Fruit fly (Drosophila melanogaster) whole organism, embryonic: Measurements from ENCODE around the gene CG4593.

Experiments used
- ATbp ChIP-seq: fragments of 200-800 bp; sonication (Bioruptor generic); optimal IDR thresholded peaks from 2 replicates; lab custom pipeline; 2017; ENCODE audit warnings: missing biosample characterization, mild to moderate bottlenecking, missing genetic modification characterization, missing genetic modification reagents
- Awh ChIP-seq: fragments of 200-800 bp; sonication (Bioruptor generic); IDR thresholded peaks from 2 replicates; pipeline ENCODE4, ENCODE4 v1.3.6; 2022; ENCODE audit warnings: missing biosample characterization, missing genetic modification characterization
- Bgb ChIP-seq: fragments of 200-800 bp; sonication (Bioruptor generic); IDR thresholded peaks from 2 replicates; pipeline ENCODE4 v1.3.6; 2022; ENCODE audit warnings: missing biosample characterization, missing genetic modification characterization; ENCODE audit not compliant: partially characterized antibody
- CG1024 ChIP-seq: fragments of 200-800 bp; sonication (Bioruptor generic); IDR thresholded peaks from 2 replicates; pipeline ENCODE4 v1.3.6; 2022; ENCODE audit warnings: missing biosample characterization, missing genetic modification characterization
- CG11456 ChIP-seq: fragments of 200-800 bp; sonication (Bioruptor generic); IDR thresholded peaks from 3 replicates; pipeline ENCODE4 v1.3.6; 2022; ENCODE audit warnings: missing biosample characterization, missing genetic modification characterization
- CG12236 ChIP-seq: fragments of 200-800 bp; sonication (Bioruptor generic); optimal IDR thresholded peaks from 2 replicates; lab custom pipeline; 2016; ENCODE audit warnings: missing biosample characterization, missing genetic modification characterization
- CG13424 ChIP-seq: fragments of 200-800 bp; sonication (Bioruptor generic); optimal IDR thresholded peaks from 2 replicates; lab custom pipeline; 2019; ENCODE audit warnings: missing biosample characterization, mild to moderate bottlenecking, missing genetic modification characterization, moderate library complexity
- CG14710 ChIP-seq: fragments of 200-800 bp; sonication (Bioruptor generic); optimal IDR thresholded peaks from 3 replicates; lab custom pipeline; 2019; ENCODE audit warnings: missing biosample characterization, mild to moderate bottlenecking, missing genetic modification characterization, moderate library complexity
- CG15514 ChIP-seq: fragments of 200-800 bp; sonication (Bioruptor generic); optimal IDR thresholded peaks from 3 replicates; lab custom pipeline; 2017; ENCODE audit warnings: missing biosample characterization, missing genetic modification characterization, mild to moderate bottlenecking, moderate library complexity, missing genetic modification reagents
- CG18476 ChIP-seq: fragments of 200-800 bp; sonication (Bioruptor generic); optimal IDR thresholded peaks from 2 replicates; lab custom pipeline; 2016; ENCODE audit warnings: missing biosample characterization, mild to moderate bottlenecking, missing genetic modification characterization
- CG2678 ChIP-seq: fragments of 200-800 bp; sonication (Bioruptor generic); optimal IDR thresholded peaks from 3 replicates; lab custom pipeline; 2019; ENCODE audit warnings: missing biosample characterization, mild to moderate bottlenecking, missing genetic modification characterization, moderate library complexity
- CG2889 ChIP-seq: fragments of 200-800 bp; sonication (Bioruptor generic); IDR thresholded peaks from 3 replicates; pipeline ENCODE4 v1.3.6; 2022; ENCODE audit warnings: missing biosample characterization, missing genetic modification characterization
- CG31388 ChIP-seq: fragments of 200-800 bp; sonication (Bioruptor generic); optimal IDR thresholded peaks from 2 replicates; lab custom pipeline; 2016; ENCODE audit warnings: missing biosample characterization, missing genetic modification characterization
- CG3995 ChIP-seq: fragments of 200-800 bp; sonication (Bioruptor generic); optimal IDR thresholded peaks from 3 replicates; lab custom pipeline; 2016; ENCODE audit warnings: missing biosample characterization, missing genetic modification characterization
- CG4854 ChIP-seq: fragments of 200-800 bp; sonication (Bioruptor generic); optimal IDR thresholded peaks from 2 replicates; lab custom pipeline; 2016; ENCODE audit warnings: missing biosample characterization, missing genetic modification characterization, inconsistent platforms
- CG7271 ChIP-seq: fragments of 200-800 bp; sonication (Bioruptor generic); optimal IDR thresholded peaks from 2 replicates; lab custom pipeline; 2018; ENCODE audit warnings: missing biosample characterization, mild to moderate bottlenecking, missing genetic modification characterization, moderate library complexity
- CG8089 ChIP-seq: fragments of 200-800 bp; sonication (Bioruptor generic); optimal IDR thresholded peaks from 3 replicates; lab custom pipeline; 2016; ENCODE audit warnings: missing biosample characterization, missing genetic modification characterization
- CG8765 ChIP-seq: fragments of 200-800 bp; sonication (Bioruptor generic); IDR thresholded peaks from 2 replicates; pipeline ENCODE4 v1.3.6; 2022; ENCODE audit warnings: missing biosample characterization, missing genetic modification characterization
- CG9797 ChIP-seq: fragments of 200-800 bp; sonication (Bioruptor generic); optimal IDR thresholded peaks from 3 replicates; lab custom pipeline; 2018; ENCODE audit warnings: missing biosample characterization, mild to moderate bottlenecking, missing genetic modification characterization
- Camta ChIP-seq: fragments of 200-800 bp; sonication (Bioruptor generic); optimal IDR thresholded peaks from 2 replicates; lab custom pipeline; 2016; ENCODE audit warnings: missing biosample characterization, missing genetic modification characterization
- CoRest ChIP-seq: fragments of 200-800 bp; sonication (Bioruptor generic); optimal IDR thresholded peaks from 3 replicates; lab custom pipeline; 2018; ENCODE audit warnings: missing biosample characterization, mild to moderate bottlenecking, missing genetic modification characterization, moderate library complexity
- D19A ChIP-seq: fragments of 200-800 bp; optimal IDR thresholded peaks from 3 replicates; lab custom pipeline; 2019; ENCODE audit warnings: missing biosample characterization, mild to moderate bottlenecking, missing genetic modification characterization, moderate library complexity
- Dref ChIP-seq: fragments of 200-800 bp; sonication (Bioruptor generic); IDR thresholded peaks from 2 replicates; pipeline ENCODE4 v1.3.6; 2022; ENCODE audit warnings: missing biosample characterization, missing genetic modification characterization
- Hr51 ChIP-seq, 2 experiments: fragments of 200-800 bp; sonication (Bioruptor generic); optimal IDR thresholded peaks; 2 replicates in 1 of 2; 3 replicates in 1 of 2; lab custom pipeline; 2016 to 2018; ENCODE audit warnings: missing biosample characterization in 2 of 2, missing genetic modification characterization in 2 of 2, mild to moderate bottlenecking in 1 of 2, moderate library complexity in 1 of 2
- Lhr ChIP-seq: fragments of 200-800 bp; sonication (Bioruptor generic); optimal IDR thresholded peaks from 3 replicates; lab custom pipeline; 2017; ENCODE audit warnings: mild to moderate bottlenecking, missing biosample characterization, missing genetic modification reagents, missing genetic modification characterization
- Lim3 ChIP-seq: fragments of 200-800 bp; sonication (Bioruptor generic); IDR thresholded peaks from 2 replicates; pipeline ENCODE4 v1.3.6; 2022; ENCODE audit warnings: missing biosample characterization, missing genetic modification characterization
- NK7.1 ChIP-seq: fragments of 200-800 bp; sonication (Bioruptor generic); optimal IDR thresholded peaks from 3 replicates; lab custom pipeline; 2016; ENCODE audit warnings: missing biosample characterization, missing genetic modification characterization
- Neu2 ChIP-seq: fragments of 200-800 bp; sonication (Bioruptor generic); optimal IDR thresholded peaks from 3 replicates; lab custom pipeline; 2016; ENCODE audit warnings: missing biosample characterization, missing genetic modification characterization, borderline replicate concordance
- Nf-YA ChIP-seq: fragments of 200-800 bp; sonication (Bioruptor generic); IDR thresholded peaks from 2 replicates; pipeline ENCODE4 v1.3.6; 2022; ENCODE audit warnings: missing biosample characterization, missing genetic modification characterization
- Pdp1 ChIP-seq, 2 experiments: fragments of 200-800 bp; sonication (Bioruptor generic); optimal IDR thresholded peaks; 3 replicates each; lab custom pipeline; 2016; ENCODE audit warnings: missing biosample characterization in 2 of 2, missing genetic modification characterization in 2 of 2, mild to moderate bottlenecking in 1 of 2, moderate library complexity in 1 of 2
- Sin3A ChIP-seq: fragments of >200 bp; optimal IDR thresholded peaks from 2 replicates; lab custom pipeline; 2018
- az2 ChIP-seq: fragments of 200-800 bp; sonication (Bioruptor generic); optimal IDR thresholded peaks from 3 replicates; lab custom pipeline; 2016; ENCODE audit warnings: missing biosample characterization, missing genetic modification characterization
- bbx ChIP-seq: fragments of 200-800 bp; sonication (Bioruptor generic); IDR thresholded peaks from 2 replicates; pipeline ENCODE4 v1.3.6; 2022; ENCODE audit warnings: missing biosample characterization, missing genetic modification characterization; ENCODE audit not compliant: partially characterized antibody
- caup ChIP-seq: fragments of 200-800 bp; sonication (Bioruptor generic); optimal IDR thresholded peaks from 3 replicates; lab custom pipeline; 2017; ENCODE audit warnings: missing biosample characterization, mild to moderate bottlenecking, missing genetic modification characterization, moderate library complexity; ENCODE audit not compliant: severe bottlenecking
- ems ChIP-seq: fragments of 200-800 bp; sonication (Bioruptor generic); optimal IDR thresholded peaks from 3 replicates; lab custom pipeline; 2016; ENCODE audit warnings: missing biosample characterization, missing genetic modification characterization
- grn ChIP-seq: fragments of 200-800 bp; sonication (Bioruptor generic); optimal IDR thresholded peaks from 3 replicates; lab custom pipeline; 2017; ENCODE audit warnings: missing biosample characterization, missing genetic modification characterization
- gro ChIP-seq: fragments of 200-800 bp; sonication (Bioruptor generic); optimal IDR thresholded peaks from 2 replicates; lab custom pipeline; 2016; ENCODE audit warnings: missing biosample characterization, missing genetic modification characterization
- gsb ChIP-seq: fragments of 200-800 bp; sonication (Bioruptor generic); IDR thresholded peaks from 2 replicates; pipeline ENCODE4 v1.3.6; 2022; ENCODE audit warnings: missing biosample characterization, missing genetic modification characterization
- hth ChIP-seq: fragments of >200 bp; optimal IDR thresholded peaks from 2 replicates; lab custom pipeline; 2017; ENCODE audit warnings: inconsistent platforms
- mam ChIP-seq: fragments of 200-800 bp; sonication (Bioruptor generic); optimal IDR thresholded peaks from 3 replicates; lab custom pipeline; 2016; ENCODE audit warnings: missing biosample characterization, missing genetic modification characterization
- mirr ChIP-seq: fragments of 200-800 bp; sonication (Bioruptor generic); optimal IDR thresholded peaks from 3 replicates; lab custom pipeline; 2018; ENCODE audit warnings: missing biosample characterization, mild to moderate bottlenecking, missing genetic modification characterization
- onecut ChIP-seq: fragments of 200-800 bp; sonication (Bioruptor generic); IDR thresholded peaks from 2 replicates; pipeline ENCODE4 v1.3.6; 2022; ENCODE audit warnings: missing biosample characterization, missing genetic modification characterization
- prd ChIP-seq, 3 experiments: fragments of >200 bp in 2 of 3; fragments of 200-800 bp in 1 of 3; sonication (Bioruptor generic) in 1 of 3; optimal IDR thresholded peaks in 2 of 3; IDR thresholded peaks in 1 of 3; 2 replicates in 2 of 3; 3 replicates in 1 of 3; pipeline versions ENCODE4 v1.3.6 to Lab custom; 2017 to 2022; ENCODE audit warnings: missing biosample characterization in 1 of 3, missing genetic modification characterization in 1 of 3
- ro ChIP-seq: fragments of 200-800 bp; sonication (Bioruptor generic); IDR thresholded peaks from 2 replicates; pipeline ENCODE4 v1.3.6; 2022; ENCODE audit warnings: missing biosample characterization, missing genetic modification characterization
- sd ChIP-seq: fragments of 200-800 bp; sonication (Bioruptor generic); optimal IDR thresholded peaks from 3 replicates; lab custom pipeline; 2018; ENCODE audit warnings: missing biosample characterization, mild to moderate bottlenecking, missing genetic modification characterization, moderate library complexity
- stwl ChIP-seq: fragments of 200-800 bp; sonication (Bioruptor generic); optimal IDR thresholded peaks from 3 replicates; lab custom pipeline; 2018; ENCODE audit warnings: missing biosample characterization, mild to moderate bottlenecking, missing genetic modification characterization, moderate library complexity
- vfl ChIP-seq: fragments of 200-800 bp; sonication (Bioruptor generic); optimal IDR thresholded peaks from 2 replicates; lab custom pipeline; 2016; ENCODE audit warnings: missing biosample characterization, missing genetic modification characterization
- zen ChIP-seq: fragments of 200-800 bp; sonication (Bioruptor generic); optimal IDR thresholded peaks from 3 replicates; lab custom pipeline; 2018; ENCODE audit warnings: missing biosample characterization, mild to moderate bottlenecking, missing genetic modification characterization, moderate library complexity

Gene CG4593

dm6 chrX:7013320-7014214, at the start of gene CG4593, which contains the start of gene CG3032 (continued):
- peak; percentile 69 for TF ChIP-seq zen
- TF ChIP-seq CG13424 (tag; lab: Kevin White, UChicago): peak; percentile 77
- TF ChIP-seq Camta: peak; percentile 53
- no peak for TF ChIP-seq Sin3A (lab: Kevin White, UChicago)
- TF ChIP-seq gro (GFP tag; lab: Kevin White, UChicago): peak; percentile 72
- peak; percentile 68 for TF ChIP-seq CG9797 (GFP tag; lab: Kevin White, UChicago)
- TF ChIP-seq CG18476 (GFP tag; lab: Kevin White, UChicago): peak; percentile 69
- no peak for TF ChIP-seq Neu2 (GFP tag; lab: Kevin White, UChicago)
- TF ChIP-seq mirr (GFP tag; lab: Kevin White, UChicago): peak; percentile 17
- TF ChIP-seq Pdp1 (GFP tag; optimal IDR thresholded peaks at IDR 0.05; lab: Kevin White, UChicago): peak; percentile 75 to 80
- TF ChIP-seq NK7.1 (GFP tag; lab: Kevin White, UChicago): peak; percentile 56
- peak; percentile 56 for TF ChIP-seq vfl (GFP tag; lab: Kevin White, UChicago)
- TF ChIP-seq Lhr (GFP tag; lab: Kevin White, UChicago): peak; percentile 35
- TF ChIP-seq onecut: peak; percentile 19; the same call in 1 of the 2 replicates
- TF ChIP-seq prd (optimal IDR thresholded peaks at IDR 0.05; lab: Kevin White, UChicago): no peak
- peak; percentile 94 for TF ChIP-seq prd (GFP tag; IDR thresholded peaks at IDR 0.05; lab: Robert Waterston, UW)
- TF ChIP-seq CG2678 (tag; lab: Kevin White, UChicago): peak; percentile 86
- no peak for TF ChIP-seq hth (lab: Kevin White, UChicago)
- TF ChIP-seq CG15514 (GFP tag; lab: Kevin White, UChicago): peak; percentile 79
- TF ChIP-seq ems: peak; percentile 69
- peak; percentile 87 for TF ChIP-seq CG11456
- peak; percentile 89 for TF ChIP-seq mam (GFP tag; lab: Kevin White, UChicago)
- TF ChIP-seq CG8089 (GFP tag; lab: Kevin White, UChicago): peak; percentile 14
- peak; percentile 38 for TF ChIP-seq Dref (GFP tag; lab: Robert Waterston, UW)
- peak; percentile 94 for TF ChIP-seq sd (tag; lab: Kevin White, UChicago)
- TF ChIP-seq caup (GFP tag; lab: Kevin White, UChicago): peak; percentile 70
- TF ChIP-seq CG8765 (GFP tag; lab: Robert Waterston, UW): peak; percentile 75; the same call in 1 of the 2 replicates
- peak; percentile 64 for TF ChIP-seq CG1024
- TF ChIP-seq CG2889 (GFP tag; lab: Robert Waterston, UW): peak; percentile 87
- peak; percentile 58 for TF ChIP-seq D19A (tag; lab: Kevin White, UChicago)
- peak; percentile 68 for TF ChIP-seq CG14710 (tag; lab: Kevin White, UChicago)
- peak; percentile 41 for TF ChIP-seq stwl (tag; lab: Kevin White, UChicago)
- peak; percentile 61 for TF ChIP-seq CG4854 (GFP tag; lab: Kevin White, UChicago)
- TF ChIP-seq CG31388 (GFP tag; lab: Kevin White, UChicago): peak; percentile 56
- peak; percentile 4 for TF ChIP-seq CG12236 (GFP tag; lab: Kevin White, UChicago)
- no peak for TF ChIP-seq CG7271 (tag; lab: Kevin White, UChicago)
- TF ChIP-seq grn (GFP tag; lab: Kevin White, UChicago): no peak
- peak; percentile 63 for TF ChIP-seq ATbp (GFP tag; lab: Kevin White, UChicago)
- TF ChIP-seq Awh (GFP tag; lab: Robert Waterston, UW): peak; percentile 85
- peak; percentile 87 for TF ChIP-seq gsb (GFP tag; lab: Robert Waterston, UW)
- peak; percentile 77; the same call in 1 of the 2 replicates for TF ChIP-seq Nf-YA (GFP tag; lab: Robert Waterston, UW)
- TF ChIP-seq ro (GFP tag; lab: Robert Waterston, UW): peak; percentile 53; the same call in 1 of the 2 replicates
- peak; percentile 54 for TF ChIP-seq CG3995 (GFP tag; lab: Kevin White, UChicago)
- no peak for TF ChIP-seq Bgb
- peak; percentile 81 for TF ChIP-seq az2 (GFP tag; lab: Kevin White, UChicago)
- TF ChIP-seq CoRest: peak; percentile 81
- TF ChIP-seq bbx (GFP tag; lab: Robert Waterston, UW): no peak
- no peak; the same call in 1 of the 2 replicates for TF ChIP-seq Lim3 (GFP tag; lab: Robert Waterston, UW)
- peak; percentile 59 to 80 for TF ChIP-seq Hr51 (GFP tag; optimal IDR thresholded peaks at IDR 0.05; lab: Kevin White, UChicago)
